Fruit fly (Drosophila melanogaster) whole organism, embryonic: ENCODE data around the gene CG14664.

Experiments used
- CG11560 ChIP-seq: fragments of 200-800 bp; sonication (Bioruptor generic); IDR thresholded peaks from 3 replicates; pipeline ENCODE4 v1.3.6; 2022; ENCODE audit warnings: missing biosample characterization, missing genetic modification characterization
- CG12744 ChIP-seq: fragments of 200-800 bp; sonication (Bioruptor generic); optimal IDR thresholded peaks from 2 replicates; lab custom pipeline; 2016; ENCODE audit warnings: missing biosample characterization, missing genetic modification characterization
- CG16863 ChIP-seq: fragments of 200-800 bp; sonication (Bioruptor generic); optimal IDR thresholded peaks from 3 replicates; lab custom pipeline; 2016; ENCODE audit warnings: missing biosample characterization, missing genetic modification characterization
- CG2199 ChIP-seq: fragments of 200-800 bp; sonication (Bioruptor generic); IDR thresholded peaks from 3 replicates; pipeline ENCODE4 v1.3.6; 2022; ENCODE audit warnings: missing biosample characterization, missing genetic modification characterization
- CG33213 ChIP-seq: fragments of 200-800 bp; sonication (Bioruptor generic); optimal IDR thresholded peaks from 3 replicates; lab custom pipeline; 2016; ENCODE audit warnings: missing biosample characterization, missing genetic modification characterization
- CG34422 ChIP-seq: fragments of 200-800 bp; sonication (Bioruptor generic); IDR thresholded peaks from 3 replicates; pipeline ENCODE4 v1.3.6; 2022; ENCODE audit warnings: missing biosample characterization, missing genetic modification characterization
- CG4404 ChIP-seq: fragments of 200-800 bp; sonication (Bioruptor generic); IDR thresholded peaks from 2 replicates; pipeline ENCODE4 v1.3.6; 2022; ENCODE audit warnings: missing biosample characterization, missing genetic modification characterization
- CG4617 ChIP-seq: fragments of 200-800 bp; sonication (Bioruptor generic); optimal IDR thresholded peaks from 3 replicates; lab custom pipeline; 2016; ENCODE audit warnings: missing biosample characterization, missing genetic modification characterization, borderline replicate concordance
- CG6175 ChIP-seq: fragments of 200-800 bp; sonication (Bioruptor generic); IDR thresholded peaks from 3 replicates; pipeline ENCODE4 v1.3.6; 2022; ENCODE audit warnings: missing biosample characterization, missing genetic modification characterization
- ERR ChIP-seq: fragments of 200-800 bp; sonication (Bioruptor generic); optimal IDR thresholded peaks from 2 replicates; lab custom pipeline; 2016; ENCODE audit warnings: missing biosample characterization, missing genetic modification characterization
- Ets65A ChIP-seq: fragments of 200-800 bp; sonication (Bioruptor generic); peaks from one replicate; lab custom pipeline; 2016; ENCODE audit warnings: missing biosample characterization, missing genetic modification characterization
- HHEX ChIP-seq: fragments of 200-800 bp; sonication (Bioruptor generic); optimal IDR thresholded peaks from 3 replicates; lab custom pipeline; 2017; ENCODE audit warnings: missing biosample characterization, mild to moderate bottlenecking, missing genetic modification characterization, missing genetic modification reagents
- Hsf ChIP-seq: fragments of 200-800 bp; sonication (Bioruptor generic); optimal IDR thresholded peaks from 3 replicates; lab custom pipeline; 2016; ENCODE audit warnings: missing biosample characterization, missing genetic modification characterization
- MBD-R2 ChIP-seq: fragments of 200-800 bp; sonication (Bioruptor generic); IDR thresholded peaks from 2 replicates; pipeline ENCODE4 v1.3.6; 2022; ENCODE audit warnings: missing biosample characterization, missing genetic modification characterization
- MESR4 ChIP-seq: fragments of 200-800 bp; sonication (Bioruptor generic); optimal IDR thresholded peaks from 2 replicates; lab custom pipeline; 2018; ENCODE audit warnings: missing biosample characterization, mild to moderate bottlenecking, missing genetic modification characterization, moderate library complexity
- Med ChIP-seq: fragments of 200-800 bp; sonication (Bioruptor generic); peaks from one replicate; lab custom pipeline; 2016; ENCODE audit warnings: missing biosample characterization, missing genetic modification characterization, mild to moderate bottlenecking, inconsistent platforms, moderate library complexity
- NK7.1 ChIP-seq: fragments of 200-800 bp; sonication (Bioruptor generic); optimal IDR thresholded peaks from 3 replicates; lab custom pipeline; 2016; ENCODE audit warnings: missing biosample characterization, missing genetic modification characterization
- Pdp1 ChIP-seq, 2 experiments: fragments of 200-800 bp; sonication (Bioruptor generic); optimal IDR thresholded peaks; 3 replicates each; lab custom pipeline; 2016; ENCODE audit warnings: missing biosample characterization in 2 of 2, missing genetic modification characterization in 2 of 2, mild to moderate bottlenecking in 1 of 2, moderate library complexity in 1 of 2
- Trl ChIP-seq, 3 experiments: fragments of >200 bp in 2 of 3; fragments of 200-800 bp in 1 of 3; sonication (Bioruptor generic) in 1 of 3; optimal IDR thresholded peaks; 2 replicates in 1 of 3; 3 replicates in 2 of 3; lab custom pipeline; 2016 to 2017; ENCODE audit warnings: missing biosample characterization in 1 of 3, missing genetic modification characterization in 1 of 3
- Xrp1 ChIP-seq: fragments of 200-800 bp; sonication (Bioruptor generic); IDR thresholded peaks from 2 replicates; pipeline ENCODE4 v1.3.6; 2022; ENCODE audit warnings: missing biosample characterization, missing genetic modification characterization
- YL-1 ChIP-seq: fragments of 200-800 bp; sonication (Bioruptor generic); optimal IDR thresholded peaks from 3 replicates; lab custom pipeline; 2017; ENCODE audit warnings: missing biosample characterization, mild to moderate bottlenecking, missing genetic modification characterization
- cg ChIP-seq: fragments of 200-800 bp; sonication (Bioruptor generic); optimal IDR thresholded peaks from 3 replicates; lab custom pipeline; 2019; ENCODE audit warnings: missing biosample characterization, mild to moderate bottlenecking, missing genetic modification characterization, moderate library complexity
- dati ChIP-seq: fragments of 200-800 bp; sonication (Bioruptor generic); IDR thresholded peaks from 2 replicates; pipeline ENCODE4 v1.3.6; 2022; ENCODE audit warnings: missing biosample characterization, missing genetic modification characterization
- ken ChIP-seq: fragments of 200-800 bp; sonication (Bioruptor generic); IDR thresholded peaks from 3 replicates; pipeline ENCODE4 v1.3.6; 2022; ENCODE audit warnings: missing biosample characterization, missing genetic modification characterization
- mam ChIP-seq: fragments of 200-800 bp; sonication (Bioruptor generic); optimal IDR thresholded peaks from 3 replicates; lab custom pipeline; 2016; ENCODE audit warnings: missing biosample characterization, missing genetic modification characterization
- pfk ChIP-seq: fragments of 200-800 bp; sonication (Bioruptor generic); optimal IDR thresholded peaks from 2 replicates; lab custom pipeline; 2018; ENCODE audit warnings: missing biosample characterization, mild to moderate bottlenecking, missing genetic modification characterization, moderate library complexity
- sc ChIP-seq, 3 experiments: fragments of >200 bp in 2 of 3; fragments of 200-800 bp in 1 of 3; sonication (Bioruptor generic) in 1 of 3; optimal IDR thresholded peaks; 2 replicates in 2 of 3; 3 replicates in 1 of 3; lab custom pipeline; 2017; ENCODE audit warnings: mild to moderate bottlenecking in 1 of 3, missing biosample characterization in 1 of 3, missing genetic modification characterization in 1 of 3, missing genetic modification reagents in 1 of 3
- sd ChIP-seq: fragments of 200-800 bp; sonication (Bioruptor generic); optimal IDR thresholded peaks from 3 replicates; lab custom pipeline; 2018; ENCODE audit warnings: missing biosample characterization, mild to moderate bottlenecking, missing genetic modification characterization, moderate library complexity
- slbo ChIP-seq: fragments of 200-800 bp; sonication (Bioruptor generic); IDR thresholded peaks from 2 replicates; pipeline ENCODE4 v1.3.6; 2022; ENCODE audit warnings: missing biosample characterization, missing genetic modification characterization
- slou ChIP-seq: fragments of 200-800 bp; sonication (Bioruptor generic); optimal IDR thresholded peaks from 3 replicates; lab custom pipeline; 2016; ENCODE audit warnings: missing biosample characterization, missing genetic modification characterization
- sna ChIP-seq: fragments of 200-800 bp; sonication (Bioruptor generic); IDR thresholded peaks from 2 replicates; pipeline ENCODE4 v1.3.6; 2022; ENCODE audit warnings: missing biosample characterization, missing genetic modification characterization; ENCODE audit not compliant: partially characterized antibody
- so ChIP-seq: fragments of 200-800 bp; sonication (Bioruptor generic); IDR thresholded peaks from 3 replicates; pipeline ENCODE4 v1.3.6; 2022; ENCODE audit warnings: missing biosample characterization, missing genetic modification characterization
- sqz ChIP-seq: fragments of 200-800 bp; sonication (Bioruptor generic); optimal IDR thresholded peaks from 3 replicates; lab custom pipeline; 2018; ENCODE audit warnings: missing biosample characterization, mild to moderate bottlenecking, missing genetic modification characterization
- unc-4 ChIP-seq: fragments of 200-800 bp; sonication (Bioruptor generic); IDR thresholded peaks from 2 replicates; pipeline ENCODE4 v1.3.6; 2022; ENCODE audit warnings: missing biosample characterization, missing genetic modification characterization; ENCODE audit not compliant: partially characterized antibody

Gene CG14664

DNA sequence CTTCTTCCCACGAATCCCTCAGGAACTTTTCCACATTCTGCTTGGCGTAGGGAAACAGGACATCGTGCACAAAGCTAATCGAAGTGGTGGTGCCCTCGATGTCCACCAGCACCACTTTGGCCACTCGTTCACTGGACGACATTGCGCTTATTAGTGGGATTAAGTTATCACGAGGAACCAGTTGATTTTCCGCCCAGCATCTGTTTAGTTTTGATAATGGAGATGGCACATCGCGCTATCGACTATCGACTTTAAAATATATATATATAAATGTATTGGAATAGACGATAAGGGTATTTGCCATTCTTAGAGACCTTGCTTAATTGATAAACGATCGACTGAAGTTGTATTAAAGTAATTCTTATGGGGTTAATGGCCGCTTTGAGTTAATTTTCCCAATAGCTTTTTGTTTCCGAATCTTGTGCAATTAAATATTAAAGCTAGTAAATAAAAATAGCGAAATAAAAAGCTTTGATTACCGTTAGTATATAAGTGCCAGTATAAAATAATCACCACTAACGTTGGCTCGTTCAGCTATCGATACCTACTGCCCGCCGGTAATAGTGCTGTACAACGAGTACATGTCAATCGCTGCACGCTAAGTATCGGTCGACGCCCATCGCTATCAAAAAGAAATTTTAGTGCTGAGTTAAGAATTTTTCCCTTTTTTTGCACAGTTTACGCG is 32.7 kb downstream of the CG14664 start, which contains the start of the genes Enoph and Hph (continued):
- TF ChIP-seq slbo (peak; percentile 52; the same call in 1 of the 2 replicates), CG4404 (GFP tag; lab: Robert Waterston, UW) (peak; percentile 54; the same call in 1 of the 2 replicates)

dm6 chr3R:5257147-5257487 is 33.2 kb downstream of the CG14664 start:
- TF ChIP-seq sqz (GFP tag; lab: Kevin White, UChicago) (peak; percentile 50), CG12744 (GFP tag; lab: Kevin White, UChicago) (no peak), sc (optimal IDR thresholded peaks at IDR 0.05; lab: Kevin White, UChicago) (no peak), sc (GFP tag; optimal IDR thresholded peaks at IDR 0.05; lab: Kevin White, UChicago) (no peak), CG11560 (tag; lab: Robert Waterston, UW) (no peak), YL-1 (GFP tag; lab: Kevin White, UChicago) (no peak), pfk (GFP tag; lab: Kevin White, UChicago) (no peak), MESR4 (GFP tag; lab: Kevin White, UChicago) (peak; percentile 69), Trl (optimal IDR thresholded peaks at IDR 0.05; lab: Kevin White, UChicago) (peak in 1 of 2 experiments; percentile 18), Trl (GFP tag; optimal IDR thresholded peaks at IDR 0.05; lab: Kevin White, UChicago) (no peak), unc-4 (GFP tag; lab: Robert Waterston, UW) (peak; percentile 11; the same call in 1 of the 2 replicates), cg (peak; percentile 83), ERR (GFP tag; lab: Kevin White, UChicago) (peak; percentile 11), CG4617 (GFP tag; lab: Kevin White, UChicago) (peak; percentile 20)

dm6 chr3R:5261262-5261661 is 37.3 kb downstream of the CG14664 start:
- no peak for TF ChIP-seq dati (GFP tag; lab: Robert Waterston, UW)
- TF ChIP-seq sna (GFP tag; lab: Robert Waterston, UW): no peak
- no peak for TF ChIP-seq HHEX (GFP tag; lab: Kevin White, UChicago)
- peak; percentile 40 for TF ChIP-seq Med (GFP tag; lab: Kevin White, UChicago)
- TF ChIP-seq CG34422: no peak
- TF ChIP-seq slou: no peak
- no peak for TF ChIP-seq mam
- TF ChIP-seq NK7.1 (GFP tag; lab: Kevin White, UChicago): no peak
- TF ChIP-seq, all 482 proteins: peak for 1

- TF ChIP-seq Pdp1 (GFP tag; optimal IDR thresholded peaks at IDR 0.05; lab: Kevin White, UChicago): peak in 1 of 2 experiments; percentile 5
- TF ChIP-seq CG6175 (GFP tag; lab: Robert Waterston, UW): no peak
- peak; percentile 41; the same call in 1 of the 3 replicates for TF ChIP-seq CG2199 (GFP tag; lab: Robert Waterston, UW)
- no peak for TF ChIP-seq MBD-R2 (GFP tag; lab: Robert Waterston, UW)
- TF ChIP-seq sd (tag; lab: Kevin White, UChicago): peak; percentile 5
- no peak for TF ChIP-seq Hsf
- 0 out of 3 replicates have a peak, but pooled peaks have one; percentile 15 for TF ChIP-seq so (GFP tag; lab: Robert Waterston, UW)
- TF ChIP-seq CG16863 (GFP tag; lab: Kevin White, UChicago): no peak
- 0 out of 2 replicates have a peak, but pooled peaks have one; percentile 6 for TF ChIP-seq Xrp1 (GFP tag; lab: Robert Waterston, UW)
- TF ChIP-seq CG33213 (GFP tag; lab: Kevin White, UChicago): no peak
- no peak for TF ChIP-seq ken (GFP tag; lab: Robert Waterston, UW)
- TF ChIP-seq Ets65A: peak; percentile 19
These were observed 38.1 kb downstream of the CG14664 start for dm6 chr3R:5261996-5262535.
